Fruit fly (Drosophila melanogaster): ENCODE measurements around the gene CG42613.

The CG42613 gene

dm6 chr3R:19023862-19024261 lies 94.9 kb downstream of the CG42613 start, which contains the start of the genes CG6005 and CG14286 (continued):
- TF ChIP-seq Bteb2 (GFP tag; optimal IDR thresholded peaks at IDR 0.05) (peak; percentile 64), Sox100B (GFP tag; optimal IDR thresholded peaks at IDR 0.05) (no peak), CG31365 (tag; optimal IDR thresholded peaks at IDR 0.05) (no peak), onecut (GFP tag; IDR thresholded peaks at IDR 0.05) (peak; percentile 47), ase (GFP tag; IDR thresholded peaks at IDR 0.05) (peak; percentile 64; the same call in 1 of the 3 replicates), luna (GFP tag; optimal IDR thresholded peaks at IDR 0.05) (no peak), CG15479 (GFP tag; optimal IDR thresholded peaks at IDR 0.05) (no peak), B-H2 (GFP tag; optimal IDR thresholded peaks at IDR 0.05) (peak; percentile 59), Hey (tag; optimal IDR thresholded peaks at IDR 0.05) (no peak), CG6254 (GFP tag; optimal IDR thresholded peaks at IDR 0.05) (no peak), bowl (GFP tag; IDR thresholded peaks at IDR 0.05) (no peak), fd96Cb (tag; optimal IDR thresholded peaks at IDR 0.05) (no peak), CoRest (tag; optimal IDR thresholded peaks at IDR 0.05) (peak; percentile 34), CG13123 (GFP tag; optimal IDR thresholded peaks at IDR 0.05) (peak; percentile 49), Blimp-1 (GFP tag; optimal IDR thresholded peaks at IDR 0.05) (no peak), h (optimal IDR thresholded peaks at IDR 0.05) (no peak), CG32532 (GFP tag; IDR thresholded peaks at IDR 0.05) (peak; percentile 85), CG4282 (GFP tag; optimal IDR thresholded peaks at IDR 0.05) (peak; percentile 21), CG17361 (GFP tag; IDR thresholded peaks at IDR 0.05) (no peak), stc (GFP tag; IDR thresholded peaks at IDR 0.05) (0 out of 2 replicates have a peak, but pooled peaks have one; percentile 32), pfk (GFP tag; optimal IDR thresholded peaks at IDR 0.05) (no peak), CG8359 (GFP tag; optimal IDR thresholded peaks at IDR 0.05; ENCODE audit: borderline replicate concordance) (no peak), vvl (GFP tag; IDR thresholded peaks at IDR 0.05) (peak; percentile 78), wek (GFP tag; optimal IDR thresholded peaks at IDR 0.05) (no peak), sd (tag; optimal IDR thresholded peaks at IDR 0.05) (no peak), NC2β (GFP tag; optimal IDR thresholded peaks at IDR 0.05) (peak; percentile 38), slou (GFP tag; optimal IDR thresholded peaks at IDR 0.05) (no peak), Sry-δ (GFP tag; optimal IDR thresholded peaks at IDR 0.05) (peak; percentile 84), nerfin-1 (tag; optimal IDR thresholded peaks at IDR 0.05) (no peak), Antp (GFP tag; optimal IDR thresholded peaks at IDR 0.05) (peak; percentile 65), pan (optimal IDR thresholded peaks at IDR 0.05) (no peak), pan (GFP tag; optimal IDR thresholded peaks at IDR 0.05 in 1 of 2, IDR thresholded peaks at IDR 0.05 in 1 of 2) (peak in 1 of 2 experiments; percentile 75), ash1 (GFP tag; optimal IDR thresholded peaks at IDR 0.05) (no peak), CG16815 (GFP tag; optimal IDR thresholded peaks at IDR 0.05) (no peak), Mes4 (GFP tag; optimal IDR thresholded peaks at IDR 0.05) (no peak), B-H1 (GFP tag; IDR thresholded peaks at IDR 0.05) (peak; percentile 36; the same call in 1 of the 3 replicates), E2f2 (GFP tag; IDR thresholded peaks at IDR 0.05) (peak; percentile 77), ems (GFP tag; optimal IDR thresholded peaks at IDR 0.05) (peak; percentile 65), fd64A (GFP tag; optimal IDR thresholded peaks at IDR 0.05) (no peak), row (GFP tag; IDR thresholded peaks at IDR 0.05) (peak; percentile 53; the same call in 2 of the 3 replicates), CG8944 (GFP tag; optimal IDR thresholded peaks at IDR 0.05) (no peak), CG14667 (GFP tag; IDR thresholded peaks at IDR 0.05) (peak; percentile 53), CG13775 (GFP tag; optimal IDR thresholded peaks at IDR 0.05) (peak; percentile 42), Myb (GFP tag; optimal IDR thresholded peaks at IDR 0.05) (peak; percentile 46), MBD-R2 (GFP tag; IDR thresholded peaks at IDR 0.05) (peak; percentile 99), klu (GFP tag; IDR thresholded peaks at IDR 0.05) (no peak), Drgx (GFP tag; IDR thresholded peaks at IDR 0.05) (peak; percentile 52), Gug (GFP tag; IDR thresholded peaks at IDR 0.05) (peak; percentile 84; the same call in 3 of the 4 replicates), lilli (GFP tag; optimal IDR thresholded peaks at IDR 0.05) (peak; percentile 84), zfh1 (GFP tag; IDR thresholded peaks at IDR 0.05) (peak; percentile 73; the same call in 2 of the 3 replicates), CG34422 (GFP tag; IDR thresholded peaks at IDR 0.05) (peak; percentile 89), CG7372 (GFP tag; IDR thresholded peaks at IDR 0.05) (peak; percentile 48; the same call in 1 of the 2 replicates), CG1792 (GFP tag; optimal IDR thresholded peaks at IDR 0.05) (no peak)
